Fruit fly (Drosophila melanogaster): ENCODE results near the gene CG17475.

CG17475 gene

DNA sequence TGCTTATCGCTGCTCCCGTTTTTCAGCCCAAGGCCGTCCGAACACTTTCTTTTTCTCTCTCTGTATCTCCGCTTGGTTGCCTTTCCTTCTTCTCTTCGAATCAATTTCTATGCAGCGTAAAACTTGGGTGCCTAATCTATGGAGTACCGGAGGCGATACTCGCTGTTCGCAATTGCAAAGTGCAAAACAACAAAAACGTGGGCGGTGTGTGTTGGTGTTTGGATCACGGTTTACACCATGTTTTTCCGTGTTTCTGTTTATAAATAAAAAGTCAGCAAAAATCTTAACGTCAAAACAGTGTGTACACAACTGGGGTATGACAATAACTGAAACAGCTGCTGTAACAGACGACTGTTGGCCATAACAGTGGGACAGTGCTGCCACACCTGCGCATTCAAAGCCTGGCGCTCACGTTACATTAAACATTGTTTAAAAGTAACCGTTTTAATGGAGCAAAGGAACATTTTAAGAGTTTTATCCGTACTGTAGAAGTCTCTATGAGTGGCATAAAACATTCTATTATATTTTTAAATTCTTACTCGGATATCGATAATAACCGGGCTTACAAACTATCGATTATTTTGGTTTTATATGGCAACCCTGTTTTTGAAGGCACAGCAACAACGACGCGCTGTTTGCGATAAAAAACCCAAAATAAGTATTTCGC, 19.0 kb upstream of the CG17475 start, which contains the start of the genes m-cup and Det (continued):
- no peak for TF ChIP-seq NC2α (GFP tag; optimal IDR thresholded peaks at IDR 0.05)
- no peak for TF ChIP-seq CG1647 (GFP tag; optimal IDR thresholded peaks at IDR 0.05)
- TF ChIP-seq CG10543 (GFP tag; optimal IDR thresholded peaks at IDR 0.05): peak; percentile 24
- TF ChIP-seq BtbVII (GFP tag; optimal IDR thresholded peaks at IDR 0.05): no peak
- TF ChIP-seq Myb (GFP tag; optimal IDR thresholded peaks at IDR 0.05): peak; percentile 42
- no peak for TF ChIP-seq psq (GFP tag; optimal IDR thresholded peaks at IDR 0.05)
- no peak for TF ChIP-seq Neu2 (GFP tag; optimal IDR thresholded peaks at IDR 0.05; ENCODE audit: borderline replicate concordance)
- TF ChIP-seq CG12769 (tag; optimal IDR thresholded peaks at IDR 0.05): no peak
- TF ChIP-seq E2f2 (GFP tag; IDR thresholded peaks at IDR 0.05): peak; percentile 89
- TF ChIP-seq jing (GFP tag; optimal IDR thresholded peaks at IDR 0.05): no peak
- TF ChIP-seq CG8359 (GFP tag; optimal IDR thresholded peaks at IDR 0.05; ENCODE audit: borderline replicate concordance): no peak
- TF ChIP-seq CG31365 (tag; optimal IDR thresholded peaks at IDR 0.05): no peak
- no peak for TF ChIP-seq HLH3B (GFP tag; IDR thresholded peaks at IDR 0.05)
- TF ChIP-seq Dll (GFP tag; IDR thresholded peaks at IDR 0.05; ENCODE audit: partially characterized antibody): peak; percentile 88
- TF ChIP-seq CG2712 (tag; optimal IDR thresholded peaks at IDR 0.05): no peak
- TF ChIP-seq tll (GFP tag; optimal IDR thresholded peaks at IDR 0.05): peak in 1 of 2 experiments; percentile 70
- TF ChIP-seq Scr (GFP tag; IDR thresholded peaks at IDR 0.05; ENCODE audit: partially characterized antibody): peak; percentile 82
- TF ChIP-seq Fer3 (tag; optimal IDR thresholded peaks at IDR 0.05): no peak
- TF ChIP-seq CG18599 (GFP tag; optimal IDR thresholded peaks at IDR 0.05): peak; percentile 18
- TF ChIP-seq peb (GFP tag; IDR thresholded peaks at IDR 0.05): no peak
- peak; percentile 81 for TF ChIP-seq unc-4 (GFP tag; IDR thresholded peaks at IDR 0.05; ENCODE audit: partially characterized antibody)
- no peak for TF ChIP-seq Vsx1 (GFP tag; optimal IDR thresholded peaks at IDR 0.05)
- TF ChIP-seq salm (tag; optimal IDR thresholded peaks at IDR 0.05): no peak
- TF ChIP-seq tap (tag; optimal IDR thresholded peaks at IDR 0.05): no peak
- TF ChIP-seq Opbp (GFP tag; IDR thresholded peaks at IDR 0.05; ENCODE audit: partially characterized antibody): peak; percentile 49; the same call in 2 of the 3 replicates
- peak; percentile 26; the same call in 1 of the 3 replicates for TF ChIP-seq zen2 (GFP tag; IDR thresholded peaks at IDR 0.05; ENCODE audit: partially characterized antibody)
- TF ChIP-seq abd-A (tag; optimal IDR thresholded peaks at IDR 0.05): no peak
- TF ChIP-seq dimm (GFP tag; IDR thresholded peaks at IDR 0.05): no peak
- no peak for TF ChIP-seq CG1603 (tag; optimal IDR thresholded peaks at IDR 0.05)
- peak; percentile 2 for TF ChIP-seq unpg (GFP tag; optimal IDR thresholded peaks at IDR 0.05)
- no peak for TF ChIP-seq gsb (GFP tag; IDR thresholded peaks at IDR 0.05)
- no peak for TF ChIP-seq CG4282 (GFP tag; optimal IDR thresholded peaks at IDR 0.05)
- TF ChIP-seq fru (optimal IDR thresholded peaks at IDR 0.05): no peak
- TF ChIP-seq CG30403 (GFP tag; optimal IDR thresholded peaks at IDR 0.05): peak; percentile 2
- TF ChIP-seq hkb (optimal IDR thresholded peaks at IDR 0.05): peak; percentile 80
- TF ChIP-seq hkb (GFP tag; IDR thresholded peaks at IDR 0.05): no peak
- no peak for TF ChIP-seq CG33557 (GFP tag; optimal IDR thresholded peaks at IDR 0.05)
- TF ChIP-seq CG11695 (GFP tag; IDR thresholded peaks at IDR 0.05): no peak
- TF ChIP-seq CG4617 (GFP tag; optimal IDR thresholded peaks at IDR 0.05; ENCODE audit: borderline replicate concordance): peak; percentile 44
- no peak for TF ChIP-seq CG11504 (tag; optimal IDR thresholded peaks at IDR 0.05)
- no peak for TF ChIP-seq gce (GFP tag; IDR thresholded peaks at IDR 0.05)
- TF ChIP-seq CG1529 (GFP tag; optimal IDR thresholded peaks at IDR 0.05): no peak
- TF ChIP-seq Adf1 (GFP tag; IDR thresholded peaks at IDR 0.05): no peak
- TF ChIP-seq CG17361 (GFP tag; IDR thresholded peaks at IDR 0.05): no peak
- no peak for TF ChIP-seq rib (GFP tag; IDR thresholded peaks at IDR 0.05)
- TF ChIP-seq Pdp1 (GFP tag; optimal IDR thresholded peaks at IDR 0.05): no peak
- TF ChIP-seq CG11560 (tag; IDR thresholded peaks at IDR 0.05): no peak
- TF ChIP-seq pan (optimal IDR thresholded peaks at IDR 0.05): no peak
- peak in 1 of 2 experiments; percentile 33 for TF ChIP-seq pan (GFP tag; optimal IDR thresholded peaks at IDR 0.05 in 1 of 2, IDR thresholded peaks at IDR 0.05 in 1 of 2)
- no peak for TF ChIP-seq CG11456 (GFP tag; IDR thresholded peaks at IDR 0.05)
